Fruit fly (Drosophila melanogaster) whole organism, prepupa: ENCODE results near the gene CG10793.

ENCODE experiments used
- Blimp-1 ChIP-seq: fragments of 200-800 bp; sonication (Bioruptor generic); optimal IDR thresholded peaks from 3 replicates; lab custom pipeline; 2017; ENCODE audit warnings: missing biosample characterization, missing genetic modification characterization, mild to moderate bottlenecking, moderate library complexity, missing genetic modification reagents
- CG10631 ChIP-seq: fragments of 200-800 bp; sonication (Bioruptor generic); optimal IDR thresholded peaks from 2 replicates; lab custom pipeline; 2016; ENCODE audit warnings: missing biosample characterization, missing genetic modification characterization
- CG10669 ChIP-seq: fragments of 200-800 bp; sonication (Bioruptor generic); optimal IDR thresholded peaks from 3 replicates; lab custom pipeline; 2018; ENCODE audit warnings: missing biosample characterization, mild to moderate bottlenecking, missing genetic modification characterization, moderate library complexity
- CG11294 ChIP-seq: fragments of 200-800 bp; sonication (Bioruptor generic); IDR thresholded peaks from 2 replicates; pipeline ENCODE4 v1.3.6; 2022; ENCODE audit warnings: missing biosample characterization, missing genetic modification characterization
- CG11762 ChIP-seq: fragments of 200-800 bp; sonication (Bioruptor generic); optimal IDR thresholded peaks from 3 replicates; lab custom pipeline; 2016; ENCODE audit warnings: missing biosample characterization, missing genetic modification characterization; ENCODE audit not compliant: insufficient read depth
- CG11902 ChIP-seq: fragments of 200-800 bp; sonication (Bioruptor generic); optimal IDR thresholded peaks from 3 replicates; lab custom pipeline; 2016; ENCODE audit warnings: missing biosample characterization, missing genetic modification characterization
- CG15336 ChIP-seq: fragments of 200-800 bp; sonication (Bioruptor generic); IDR thresholded peaks from 2 replicates; pipeline ENCODE4 v1.3.6; 2022; ENCODE audit warnings: missing biosample characterization, missing genetic modification characterization
- CG1621 ChIP-seq: fragments of 200-800 bp; sonication (Bioruptor generic); optimal IDR thresholded peaks from 3 replicates; lab custom pipeline; 2018; ENCODE audit warnings: missing biosample characterization, mild to moderate bottlenecking, missing genetic modification characterization
- CG32006 ChIP-seq: fragments of 200-800 bp; sonication (Bioruptor generic); optimal IDR thresholded peaks from 3 replicates; lab custom pipeline; 2017; ENCODE audit warnings: missing biosample characterization, mild to moderate bottlenecking, missing genetic modification characterization
- CG3919 ChIP-seq: fragments of 200-800 bp; sonication (Bioruptor generic); optimal IDR thresholded peaks from 3 replicates; lab custom pipeline; 2016; ENCODE audit warnings: missing biosample characterization, missing genetic modification characterization
- CG4318 ChIP-seq: fragments of 200-800 bp; sonication (Bioruptor generic); optimal IDR thresholded peaks from 3 replicates; lab custom pipeline; 2017; ENCODE audit warnings: missing biosample characterization, mild to moderate bottlenecking, missing genetic modification characterization
- CG6163 ChIP-seq: fragments of 200-800 bp; sonication (Bioruptor generic); IDR thresholded peaks from 3 replicates; pipeline ENCODE4 v1.3.6; 2022; ENCODE audit warnings: missing biosample characterization, missing genetic modification characterization
- CG6276 ChIP-seq: fragments of 200-800 bp; sonication (Bioruptor generic); optimal IDR thresholded peaks from 2 replicates; lab custom pipeline; 2017; ENCODE audit warnings: missing biosample characterization, mild to moderate bottlenecking, missing genetic modification characterization
- CG6792 ChIP-seq: fragments of 200-800 bp; sonication (Bioruptor generic); optimal IDR thresholded peaks from 3 replicates; lab custom pipeline; 2016; ENCODE audit warnings: missing biosample characterization, missing genetic modification characterization
- CG6808 ChIP-seq: fragments of 200-800 bp; sonication (Bioruptor generic); optimal IDR thresholded peaks from 3 replicates; lab custom pipeline; 2017; ENCODE audit warnings: missing biosample characterization, missing genetic modification characterization, mild to moderate bottlenecking, moderate library complexity, missing genetic modification reagents
- CG6854 ChIP-seq: fragments of 200-800 bp; sonication (Bioruptor generic); optimal IDR thresholded peaks from 2 replicates; lab custom pipeline; 2017; ENCODE audit warnings: missing biosample characterization, mild to moderate bottlenecking, missing genetic modification characterization
- CG8119 ChIP-seq: fragments of 200-800 bp; sonication (Bioruptor generic); IDR thresholded peaks from 3 replicates; pipeline ENCODE4 v1.3.6; 2022; ENCODE audit warnings: missing biosample characterization, missing genetic modification characterization
- CG8319 ChIP-seq: fragments of 200-800 bp; sonication (Bioruptor generic); optimal IDR thresholded peaks from 3 replicates; lab custom pipeline; 2016; ENCODE audit warnings: missing biosample characterization, missing genetic modification characterization
- CG8632 ChIP-seq: fragments of 200-800 bp; sonication (Bioruptor generic); optimal IDR thresholded peaks from 3 replicates; lab custom pipeline; 2016; ENCODE audit warnings: missing biosample characterization, missing genetic modification characterization
- CG9139 ChIP-seq: fragments of 200-800 bp; sonication (Bioruptor generic); optimal IDR thresholded peaks from 3 replicates; lab custom pipeline; 2017; ENCODE audit warnings: missing biosample characterization, mild to moderate bottlenecking, missing genetic modification characterization
- Eip75B ChIP-seq: fragments of 200-800 bp; sonication (Bioruptor generic); optimal IDR thresholded peaks from 3 replicates; lab custom pipeline; 2016; ENCODE audit warnings: missing biosample characterization, missing genetic modification characterization
- Eip78C ChIP-seq: fragments of 200-800 bp; sonication (Bioruptor generic); peaks from one replicate; lab custom pipeline; 2016; ENCODE audit warnings: missing biosample characterization, missing genetic modification characterization
- Eip93F ChIP-seq: fragments of 200-800 bp; sonication (Bioruptor generic); optimal IDR thresholded peaks from 2 replicates; lab custom pipeline; 2016; ENCODE audit warnings: missing biosample characterization, mild to moderate bottlenecking, missing genetic modification characterization
- Ets96B ChIP-seq: fragments of 200-800 bp; optimal IDR thresholded peaks from 2 replicates; lab custom pipeline; 2019; ENCODE audit warnings: missing biosample characterization, mild to moderate bottlenecking, missing genetic modification characterization, moderate library complexity
- Gug ChIP-seq: fragments of 200-800 bp; sonication (Bioruptor generic); IDR thresholded peaks from 2 replicates; pipeline ENCODE4 v1.3.6; 2022; ENCODE audit warnings: missing biosample characterization, missing genetic modification characterization
- Hr38 ChIP-seq: sonication (Bioruptor generic); optimal IDR thresholded peaks from 2 replicates; lab custom pipeline; 2016; ENCODE audit warnings: missing biosample characterization, missing genetic modification characterization
- Hr39 ChIP-seq: fragments of 200-800 bp; sonication (Bioruptor generic); optimal IDR thresholded peaks from 2 replicates; lab custom pipeline; 2016; ENCODE audit warnings: missing biosample characterization, missing genetic modification characterization
- Hr4 ChIP-seq: fragments of 200-800 bp; sonication (Bioruptor generic); optimal IDR thresholded peaks from 3 replicates; lab custom pipeline; 2016; ENCODE audit warnings: missing biosample characterization, missing genetic modification characterization
- Lpt ChIP-seq: fragments of 200-800 bp; sonication (Bioruptor generic); optimal IDR thresholded peaks from 3 replicates; lab custom pipeline; 2016; ENCODE audit warnings: missing biosample characterization, missing genetic modification characterization
- Met ChIP-seq: fragments of 200-800 bp; sonication (Bioruptor generic); optimal IDR thresholded peaks from 3 replicates; lab custom pipeline; 2016; ENCODE audit warnings: missing biosample characterization, missing genetic modification characterization
- OdsH ChIP-seq: fragments of 200-800 bp; sonication (Bioruptor generic); optimal IDR thresholded peaks from 3 replicates; lab custom pipeline; 2016; ENCODE audit warnings: missing biosample characterization, missing genetic modification characterization
- Smox ChIP-seq: fragments of 200-800 bp; sonication (Bioruptor generic); optimal IDR thresholded peaks from 3 replicates; lab custom pipeline; 2016; ENCODE audit warnings: missing biosample characterization, missing genetic modification characterization
- Sox102F ChIP-seq: fragments of 200-800 bp; sonication (Bioruptor generic); optimal IDR thresholded peaks from 2 replicates; lab custom pipeline; 2016; ENCODE audit warnings: missing biosample characterization, mild to moderate bottlenecking, missing genetic modification characterization
- Sox14 ChIP-seq: fragments of 200-800 bp; sonication (Bioruptor generic); optimal IDR thresholded peaks from 3 replicates; lab custom pipeline; 2016; ENCODE audit warnings: missing biosample characterization, missing genetic modification characterization
- Sox15 ChIP-seq: fragments of 200-800 bp; sonication (Bioruptor generic); optimal IDR thresholded peaks from 3 replicates; lab custom pipeline; 2016; ENCODE audit warnings: missing biosample characterization, missing genetic modification characterization
- achi ChIP-seq: fragments of 200-800 bp; sonication (Bioruptor generic); optimal IDR thresholded peaks from 3 replicates; lab custom pipeline; 2016; ENCODE audit warnings: missing biosample characterization, missing genetic modification characterization
- acj6 ChIP-seq: fragments of 200-800 bp; sonication (Bioruptor generic); optimal IDR thresholded peaks from 3 replicates; lab custom pipeline; 2016; ENCODE audit warnings: missing biosample characterization, missing genetic modification characterization
- cyc ChIP-seq: fragments of 200-800 bp; sonication (Bioruptor generic); optimal IDR thresholded peaks from 3 replicates; lab custom pipeline; 2016; ENCODE audit warnings: missing biosample characterization, missing genetic modification characterization
- dac ChIP-seq: fragments of 200-800 bp; sonication (Bioruptor generic); optimal IDR thresholded peaks from 2 replicates; lab custom pipeline; 2017; ENCODE audit warnings: missing biosample characterization, mild to moderate bottlenecking, missing genetic modification characterization
- dsx ChIP-seq: fragments of 200-800 bp; optimal IDR thresholded peaks from 3 replicates; lab custom pipeline; 2019; ENCODE audit warnings: missing biosample characterization, mild to moderate bottlenecking, missing genetic modification characterization, moderate library complexity; ENCODE audit not compliant: poor library complexity, severe bottlenecking
- eg ChIP-seq: fragments of 200-800 bp; sonication (Bioruptor generic); IDR thresholded peaks from 3 replicates; pipeline ENCODE4 v1.3.6; 2022; ENCODE audit warnings: missing biosample characterization, missing genetic modification characterization
- esn ChIP-seq: fragments of 200-800 bp; sonication (Bioruptor generic); optimal IDR thresholded peaks from 2 replicates; lab custom pipeline; 2016; ENCODE audit warnings: missing biosample characterization, mild to moderate bottlenecking, missing genetic modification characterization, moderate library complexity
- fd59A ChIP-seq: fragments of 200-800 bp; sonication (Bioruptor generic); optimal IDR thresholded peaks from 2 replicates; lab custom pipeline; 2017; ENCODE audit warnings: missing biosample characterization, mild to moderate bottlenecking, missing genetic modification characterization, missing genetic modification reagents
- fkh ChIP-seq: fragments of 200-800 bp; sonication (Bioruptor generic); optimal IDR thresholded peaks from 3 replicates; lab custom pipeline; 2017; ENCODE audit warnings: missing biosample characterization, mild to moderate bottlenecking, missing genetic modification characterization, moderate library complexity
- lz ChIP-seq: fragments of 200-800 bp; sonication (Bioruptor generic); optimal IDR thresholded peaks from 3 replicates; lab custom pipeline; 2016; ENCODE audit warnings: missing biosample characterization, missing genetic modification characterization
- net ChIP-seq: fragments of 200-800 bp; sonication (Bioruptor generic); optimal IDR thresholded peaks from 3 replicates; lab custom pipeline; 2016; ENCODE audit warnings: missing biosample characterization, missing genetic modification characterization
- salr ChIP-seq, 2 experiments: fragments of 200-800 bp; sonication (Bioruptor generic); optimal IDR thresholded peaks; 3 replicates each; lab custom pipeline; 2016 to 2018; ENCODE audit warnings: missing biosample characterization in 2 of 2, missing genetic modification characterization in 2 of 2, mild to moderate bottlenecking in 1 of 2
- spab ChIP-seq: fragments of 200-800 bp; sonication (Bioruptor generic); optimal IDR thresholded peaks from 2 replicates; lab custom pipeline; 2017; ENCODE audit warnings: missing biosample characterization, mild to moderate bottlenecking, missing genetic modification characterization, missing genetic modification reagents
- svp ChIP-seq: fragments of 200-800 bp; sonication (Bioruptor generic); peaks from one replicate; lab custom pipeline; 2016; ENCODE audit warnings: missing biosample characterization, missing genetic modification characterization
- vri ChIP-seq: fragments of 200-800 bp; sonication (Bioruptor generic); optimal IDR thresholded peaks from 3 replicates; lab custom pipeline; 2016; ENCODE audit warnings: missing biosample characterization, mild to moderate bottlenecking, missing genetic modification characterization

The CG10793 gene

DNA sequence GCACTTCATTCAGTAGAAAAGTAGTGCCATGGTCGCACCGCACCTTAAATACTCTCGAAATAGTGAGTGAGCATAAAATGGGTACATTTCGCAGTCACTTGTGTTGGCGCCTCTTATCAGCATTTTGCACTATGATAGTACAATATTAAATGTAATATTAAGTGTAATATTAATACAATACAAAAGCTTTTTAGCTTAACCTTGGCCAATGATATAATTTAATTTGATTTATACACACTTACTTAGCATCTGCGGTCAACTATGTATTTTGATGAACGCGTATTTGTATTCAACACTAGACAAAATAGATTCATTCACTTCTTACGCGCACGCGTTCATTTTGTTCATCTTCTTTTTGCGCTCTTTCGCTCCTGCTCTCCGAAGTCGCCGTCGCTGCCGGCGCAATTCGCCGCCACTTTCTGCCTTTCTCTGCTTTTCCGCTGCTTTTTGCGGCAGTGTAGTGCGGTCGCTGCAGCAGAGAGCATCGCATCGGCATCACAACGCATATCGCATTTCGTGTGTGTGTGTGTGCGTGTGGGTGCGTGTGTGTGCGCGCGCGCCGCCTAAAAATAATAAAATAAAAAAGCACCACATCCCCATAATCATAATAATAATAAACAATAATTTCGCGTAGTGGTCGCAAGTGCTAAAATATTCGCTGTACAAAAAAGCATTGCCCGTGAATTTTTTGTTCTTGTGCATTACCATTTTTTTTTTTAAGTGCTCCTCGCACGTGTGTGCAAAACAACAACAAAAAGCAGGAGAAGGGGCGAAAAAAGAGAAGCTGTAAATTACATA lies 27.1 kb downstream of the CG10793 start:
- peak; percentile 67 for TF ChIP-seq eg (GFP tag; lab: Robert Waterston, UW)
- TF ChIP-seq acj6 (GFP tag; lab: Kevin White, UChicago), result peak; percentile 46
- TF ChIP-seq Hr4 (GFP tag; lab: Kevin White, UChicago), result peak; percentile 51
- TF ChIP-seq CG6792 (GFP tag; lab: Kevin White, UChicago), result peak; percentile 30
- peak; percentile 35 for TF ChIP-seq CG8632 (GFP tag; lab: Kevin White, UChicago)
- TF ChIP-seq Eip78C (GFP tag; lab: Kevin White, UChicago), result peak; percentile 81
- peak; percentile 11 for TF ChIP-seq CG9139 (GFP tag; lab: Kevin White, UChicago)
- peak; percentile 69 for TF ChIP-seq Sox14
- TF ChIP-seq salr (GFP tag; optimal IDR thresholded peaks at IDR 0.05; lab: Kevin White, UChicago), result peak; percentile 31 to 50
- TF ChIP-seq spab (GFP tag; lab: Kevin White, UChicago), result no peak
- peak; percentile 58 for TF ChIP-seq achi (GFP tag; lab: Kevin White, UChicago)
- TF ChIP-seq CG8319, result peak; percentile 49
- TF ChIP-seq Met (GFP tag; lab: Kevin White, UChicago), result peak; percentile 60
- TF ChIP-seq dsx (GFP tag; lab: Kevin White, UChicago), result peak; percentile 32
- peak; percentile 8 for TF ChIP-seq CG11762 (GFP tag; lab: Kevin White, UChicago)
- peak; percentile 65 for TF ChIP-seq Eip75B (GFP tag; lab: Kevin White, UChicago)
- peak; percentile 39 for TF ChIP-seq cyc
- peak; percentile 38 for TF ChIP-seq Smox (GFP tag; lab: Kevin White, UChicago)
- peak; percentile 41 for TF ChIP-seq CG10669
- peak; percentile 2 for TF ChIP-seq CG6808
- TF ChIP-seq lz (GFP tag; lab: Kevin White, UChicago), result peak; percentile 63
- TF ChIP-seq CG8119 (GFP tag; lab: Robert Waterston, UW), result peak; percentile 54; the same call in 2 of the 3 replicates
- TF ChIP-seq CG3919 (GFP tag; lab: Kevin White, UChicago), result peak; percentile 57
- peak; percentile 66 for TF ChIP-seq CG15336
- TF ChIP-seq net (GFP tag; lab: Kevin White, UChicago), result peak; percentile 35
- peak; percentile 49 for TF ChIP-seq fkh (GFP tag; lab: Kevin White, UChicago)
- TF ChIP-seq CG11902, result no peak
- TF ChIP-seq fd59A (GFP tag; lab: Kevin White, UChicago), result peak; percentile 21
- peak; percentile 66 for TF ChIP-seq Sox102F
- peak; percentile 37 for TF ChIP-seq CG1621
- TF ChIP-seq CG10631, result peak; percentile 46
- TF ChIP-seq Lpt (GFP tag; lab: Kevin White, UChicago), result peak; percentile 26
- peak; percentile 54 for TF ChIP-seq CG4318 (GFP tag; lab: Kevin White, UChicago)
- TF ChIP-seq esn (GFP tag; lab: Kevin White, UChicago), result peak; percentile 51
- peak; percentile 49 for TF ChIP-seq CG6276
- TF ChIP-seq OdsH (GFP tag; lab: Kevin White, UChicago), result peak; percentile 39
- peak; percentile 39; the same call in 1 of the 2 replicates for TF ChIP-seq Gug (GFP tag; lab: Robert Waterston, UW)
- TF ChIP-seq CG32006 (GFP tag; lab: Kevin White, UChicago), result peak; percentile 74
- TF ChIP-seq Ets96B (tag; lab: Kevin White, UChicago), result peak; percentile 39
- peak; percentile 23; the same call in 1 of the 2 replicates for TF ChIP-seq CG11294
- TF ChIP-seq Blimp-1 (GFP tag; lab: Kevin White, UChicago), result no peak
- TF ChIP-seq Hr39, result peak; percentile 49
- TF ChIP-seq svp (GFP tag; lab: Kevin White, UChicago), result peak; percentile 75
- no peak for TF ChIP-seq CG6854 (GFP tag; lab: Kevin White, UChicago)
- TF ChIP-seq Eip93F (GFP tag; lab: Kevin White, UChicago), result no peak
- TF ChIP-seq Hr38 (GFP tag; lab: Kevin White, UChicago), result no peak
- TF ChIP-seq dac (GFP tag; lab: Kevin White, UChicago), result peak; percentile 25
- TF ChIP-seq vri, result peak; percentile 32
- peak; percentile 78 for TF ChIP-seq CG6163 (GFP tag; lab: Robert Waterston, UW)
- no peak for TF ChIP-seq Sox15 (GFP tag; lab: Kevin White, UChicago)
